Worm (Caenorhabditis elegans) whole organism, early embryonic: Measurements from ENCODE around the gene uvs-1.

ENCODE experiments used
- F13C5.2 ChIP-seq: sonication (generic microtip); optimal IDR thresholded peaks from 2 replicates; lab custom pipeline; 2017; ENCODE audit warnings: mild to moderate bottlenecking, missing genetic modification characterization, inconsistent platforms, missing compliant biosample characterization
- aly-1 ChIP-seq: sonication (generic microtip); optimal IDR thresholded peaks from 2 replicates; lab custom pipeline; 2016; ENCODE audit warnings: missing genetic modification characterization, missing compliant biosample characterization
- ama-1 ChIP-seq: fragments of 150-350 bp; optimal IDR thresholded peaks from 2 replicates; lab custom pipeline; 2014
- ceh-13 ChIP-seq: fragments of 200-800 bp; sonication (Bioruptor generic); optimal IDR thresholded peaks from 2 replicates; lab custom pipeline; 2018; ENCODE audit warnings: mild to moderate bottlenecking, missing genetic modification characterization, missing compliant biosample characterization
- flt-1 ChIP-seq: fragments of 200-800 bp; sonication (Bioruptor generic); IDR thresholded peaks from 2 replicates; pipeline ENCODE4 v1.3.6; 2022; ENCODE audit warnings: missing genetic modification characterization, missing compliant biosample characterization
- hmbx-1 ChIP-seq: sonication (generic microtip); optimal IDR thresholded peaks from 2 replicates; lab custom pipeline; 2016; ENCODE audit warnings: mild to moderate bottlenecking, missing genetic modification characterization, missing compliant biosample characterization
- hmg-4 ChIP-seq: fragments of 200-800 bp; sonication (Bioruptor generic); optimal IDR thresholded peaks from 2 replicates; lab custom pipeline; 2018; ENCODE audit warnings: mild to moderate bottlenecking, missing genetic modification characterization, missing compliant biosample characterization
- hnd-1 ChIP-seq: sonication (generic microtip); optimal IDR thresholded peaks from 2 replicates; lab custom pipeline; 2016; ENCODE audit warnings: missing genetic modification characterization, missing compliant biosample characterization
- scrt-1 ChIP-seq: fragments of 200-800 bp; sonication (Bioruptor generic); IDR thresholded peaks from 2 replicates; pipeline ENCODE4 v1.3.6; 2022; ENCODE audit warnings: missing genetic modification characterization, missing compliant biosample characterization
- sea-1 ChIP-seq: fragments of 200-800 bp; sonication (Bioruptor generic); conservative IDR thresholded peaks from 2 replicates; pipeline ENCODE4 v1.3.6; 2022; ENCODE audit warnings: missing genetic modification characterization, missing compliant biosample characterization
- tra-4 ChIP-seq: sonication (generic microtip); optimal IDR thresholded peaks from 2 replicates; lab custom pipeline; 2017; ENCODE audit warnings: missing genetic modification characterization, missing compliant biosample characterization

DNA sequence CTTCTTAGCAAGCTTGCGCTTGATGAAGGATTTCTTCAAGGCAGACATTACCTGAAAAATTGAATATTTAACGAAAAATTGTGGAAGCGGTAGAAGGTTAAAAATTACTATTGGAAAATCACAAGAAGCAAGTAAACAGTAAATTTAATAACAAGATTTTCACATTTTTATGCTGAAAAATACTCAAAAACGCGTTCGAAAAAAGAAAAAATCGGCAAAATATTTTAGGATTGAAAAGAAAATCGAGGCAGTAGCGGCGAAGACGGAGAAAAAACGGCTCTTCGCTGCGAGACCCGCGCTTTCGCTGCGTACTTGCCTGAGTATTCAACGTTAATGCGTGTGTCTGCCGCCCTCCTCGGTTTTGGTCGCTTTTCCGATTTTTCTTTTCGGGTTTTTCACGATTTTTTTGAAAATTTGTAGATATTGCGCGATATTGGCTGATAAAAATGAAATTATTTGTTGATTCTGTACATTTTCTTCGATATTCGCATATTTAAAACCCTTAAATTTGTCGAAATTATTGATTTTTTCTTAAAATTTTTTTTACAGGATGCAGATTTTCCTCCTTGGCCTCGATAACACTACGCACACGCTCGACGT lies 27.9 kb downstream of the uvs-1 start, which contains the start of the genes rpl-39 and rps-30:
- TF ChIP-seq ceh-13 (GFP tag; lab: Kevin White, UChicago) = no peak
- TF ChIP-seq F13C5.2 = peak; percentile 50
- TF ChIP-seq hmbx-1 = no peak
- no peak for TF ChIP-seq hnd-1 (tag; lab: Kevin White, UChicago)
- no peak for TF ChIP-seq ama-1 (lab: Kevin White, UChicago)
- TF ChIP-seq flt-1 = peak; percentile 26; the same call in 1 of the 2 replicates
- TF ChIP-seq tra-4 (tag; lab: Kevin White, UChicago) = no peak
- no peak for TF ChIP-seq scrt-1 (GFP tag; lab: Robert Waterston, UW)
- peak; percentile 53 for TF ChIP-seq hmg-4 (GFP tag; lab: Kevin White, UChicago)
- no peak for TF ChIP-seq aly-1 (tag; lab: Kevin White, UChicago)
- no peak for TF ChIP-seq sea-1 (GFP tag; lab: Robert Waterston, UW)
